Worm (Caenorhabditis elegans): ENCODE measurements around the gene F32D8.3.

The F32D8.3 gene

DNA sequence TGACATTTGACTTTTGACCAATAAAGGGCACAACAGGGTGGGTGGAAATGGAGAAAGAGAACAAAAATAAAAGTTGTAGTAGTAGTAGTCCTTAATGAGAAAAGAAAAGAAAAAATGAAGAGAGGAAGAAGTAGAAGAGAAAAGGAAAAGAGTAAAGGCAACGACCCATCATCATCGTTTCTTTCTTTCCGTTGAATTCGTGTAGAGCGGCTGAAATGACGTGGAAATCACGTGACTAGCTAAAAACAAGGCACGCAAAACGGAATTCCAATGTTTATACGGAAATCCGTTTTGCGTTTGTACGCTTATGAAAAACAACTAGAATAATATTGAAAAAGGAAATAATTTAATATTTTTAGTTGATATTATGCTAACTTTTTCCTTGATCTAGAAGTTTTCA is 19.1 kb upstream of the F32D8.3 start:
- no peak for TF ChIP-seq duxl-1 (tag; optimal IDR thresholded peaks at IDR 0.05; ENCODE audit: poor library complexity)
- no peak for TF ChIP-seq zfp-3 (GFP tag; conservative IDR thresholded peaks at IDR 0.05)
- TF ChIP-seq daf-8 (GFP tag; IDR thresholded peaks at IDR 0.05) = no peak
- peak in 1 of 2 experiments; percentile 96 for TF ChIP-seq unc-62 (GFP tag; optimal IDR thresholded peaks at IDR 0.05 in 1 of 2)
- TF ChIP-seq unc-62 (tag; optimal IDR thresholded peaks at IDR 0.05) = no peak
- no peak for TF ChIP-seq ces-1 (GFP tag; optimal IDR thresholded peaks at IDR 0.05)
- TF ChIP-seq zip-11 (GFP tag; IDR thresholded peaks at IDR 0.05) = no peak
- TF ChIP-seq pha-4 (GFP tag; IDR thresholded peaks at IDR 0.05) = 0 out of 2 replicates have a peak, but pooled peaks have one; percentile 30
- TF ChIP-seq pha-4 (tag; optimal IDR thresholded peaks at IDR 0.05) = no peak
- peak; percentile 25 for TF ChIP-seq hlh-11 (tag; optimal IDR thresholded peaks at IDR 0.05)
- TF ChIP-seq attf-4 (tag; optimal IDR thresholded peaks at IDR 0.05) = no peak
- TF ChIP-seq spr-3 (GFP tag; optimal IDR thresholded peaks at IDR 0.05) = no peak
- TF ChIP-seq nhr-6 (tag; optimal IDR thresholded peaks at IDR 0.05) = no peak
- TF ChIP-seq T20F7.1 (GFP tag; optimal IDR thresholded peaks at IDR 0.05) = no peak
- no peak for TF ChIP-seq mxl-2 (GFP tag; conservative IDR thresholded peaks at IDR 0.05)
- no peak for TF ChIP-seq nhr-76 (tag; optimal IDR thresholded peaks at IDR 0.05)
- peak in 1 of 2 experiments; percentile 64 for TF ChIP-seq mdl-1 (tag; optimal IDR thresholded peaks at IDR 0.05)
- no peak for TF ChIP-seq unc-39 (tag; optimal IDR thresholded peaks at IDR 0.05)
- peak; percentile 38 for TF ChIP-seq dve-1 (tag; optimal IDR thresholded peaks at IDR 0.05; ENCODE audit: insufficient read depth)
- no peak for TF ChIP-seq tag-97 (GFP tag; IDR thresholded peaks at IDR 0.05)
- TF ChIP-seq lsy-2 (tag; optimal IDR thresholded peaks at IDR 0.05) = peak in 1 of 2 experiments; percentile 35
- TF ChIP-seq nhr-28 (tag; optimal IDR thresholded peaks at IDR 0.05) = peak; percentile 38
- no peak for TF ChIP-seq arid-1 (GFP tag; conservative IDR thresholded peaks at IDR 0.05)
- TF ChIP-seq zag-1 (tag; optimal IDR thresholded peaks at IDR 0.05) = no peak
- no peak for TF ChIP-seq lim-7 (GFP tag; IDR thresholded peaks at IDR 0.05)
- peak; percentile 77 for TF ChIP-seq hlh-30 (tag; optimal IDR thresholded peaks at IDR 0.05; ENCODE audit: insufficient read depth)
- TF ChIP-seq ztf-11 (tag; optimal IDR thresholded peaks at IDR 0.05) = no peak
- TF ChIP-seq php-3 (GFP tag; IDR thresholded peaks at IDR 0.05) = no peak
- no peak for TF ChIP-seq daf-16 (GFP tag; optimal IDR thresholded peaks at IDR 0.05)
- TF ChIP-seq daf-16 (tag; optimal IDR thresholded peaks at IDR 0.05) = no peak
- no peak for TF ChIP-seq ZK337.2 (GFP tag; IDR thresholded peaks at IDR 0.05)
- TF ChIP-seq Y48G9A.11 (GFP tag; IDR thresholded peaks at IDR 0.05) = no peak
- no peak for TF ChIP-seq tra-1 (GFP tag; IDR thresholded peaks at IDR 0.05)
- TF ChIP-seq egl-27 (tag; optimal IDR thresholded peaks at IDR 0.05) = no peak
- no peak for TF ChIP-seq lin-15B (tag; optimal IDR thresholded peaks at IDR 0.05)
- TF ChIP-seq unc-130 (GFP tag; optimal IDR thresholded peaks at IDR 0.05) = no peak
- TF ChIP-seq R02D3.7 (tag; optimal IDR thresholded peaks at IDR 0.05) = no peak
- TF ChIP-seq daf-12 (tag; optimal IDR thresholded peaks at IDR 0.05) = no peak
- TF ChIP-seq nhr-41 (GFP tag; IDR thresholded peaks at IDR 0.05) = no peak
- TF ChIP-seq mdt-29 (GFP tag; IDR thresholded peaks at IDR 0.05) = no peak
- TF ChIP-seq mep-1 (tag; optimal IDR thresholded peaks at IDR 0.05) = no peak
- TF ChIP-seq hmg-1.1 (GFP tag; IDR thresholded peaks at IDR 0.05) = 0 out of 2 replicates have a peak, but pooled peaks have one; percentile 20
- peak; percentile 42; the same call in 1 of the 2 replicates for TF ChIP-seq dmd-6 (GFP tag; IDR thresholded peaks at IDR 0.05)
- TF ChIP-seq ceh-82 (tag; optimal IDR thresholded peaks at IDR 0.05) = no peak
- peak; percentile 58 for TF ChIP-seq fkh-10 (GFP tag; optimal IDR thresholded peaks at IDR 0.05)
- TF ChIP-seq rbr-2 (tag; optimal IDR thresholded peaks at IDR 0.05) = no peak
- TF ChIP-seq nhr-11 (tag; optimal IDR thresholded peaks at IDR 0.05) = no peak
